Worm (Caenorhabditis elegans) whole organism, early embryonic: Measurements from ENCODE around the gene lin-52.

ENCODE experiments used
- B0310.2 ChIP-seq: sonication (generic microtip); optimal IDR thresholded peaks from 2 replicates; lab custom pipeline; 2016; ENCODE audit warnings: mild to moderate bottlenecking, missing genetic modification characterization, missing compliant biosample characterization
- F13C5.2 ChIP-seq: sonication (generic microtip); optimal IDR thresholded peaks from 2 replicates; lab custom pipeline; 2017; ENCODE audit warnings: mild to moderate bottlenecking, missing genetic modification characterization, inconsistent platforms, missing compliant biosample characterization
- aly-1 ChIP-seq: sonication (generic microtip); optimal IDR thresholded peaks from 2 replicates; lab custom pipeline; 2016; ENCODE audit warnings: missing genetic modification characterization, missing compliant biosample characterization
- ama-1 ChIP-seq: fragments of 150-350 bp; optimal IDR thresholded peaks from 2 replicates; lab custom pipeline; 2014
- ceh-13 ChIP-seq: fragments of 200-800 bp; sonication (Bioruptor generic); optimal IDR thresholded peaks from 2 replicates; lab custom pipeline; 2018; ENCODE audit warnings: mild to moderate bottlenecking, missing genetic modification characterization, missing compliant biosample characterization
- ceh-36 ChIP-seq: sonication (generic microtip); optimal IDR thresholded peaks from 2 replicates; lab custom pipeline; 2016; ENCODE audit warnings: missing genetic modification characterization, inconsistent platforms, missing compliant biosample characterization
- ets-7 ChIP-seq: sonication (generic microtip); optimal IDR thresholded peaks from 2 replicates; lab custom pipeline; 2016; ENCODE audit warnings: missing genotype, missing genetic modification characterization, missing compliant biosample characterization
- flt-1 ChIP-seq: fragments of 200-800 bp; sonication (Bioruptor generic); IDR thresholded peaks from 2 replicates; pipeline ENCODE4 v1.3.6; 2022; ENCODE audit warnings: missing genetic modification characterization, missing compliant biosample characterization
- hmbx-1 ChIP-seq: sonication (generic microtip); optimal IDR thresholded peaks from 2 replicates; lab custom pipeline; 2016; ENCODE audit warnings: mild to moderate bottlenecking, missing genetic modification characterization, missing compliant biosample characterization
- hmg-4 ChIP-seq: fragments of 200-800 bp; sonication (Bioruptor generic); optimal IDR thresholded peaks from 2 replicates; lab custom pipeline; 2018; ENCODE audit warnings: mild to moderate bottlenecking, missing genetic modification characterization, missing compliant biosample characterization
- hnd-1 ChIP-seq: sonication (generic microtip); optimal IDR thresholded peaks from 2 replicates; lab custom pipeline; 2016; ENCODE audit warnings: missing genetic modification characterization, missing compliant biosample characterization
- pes-1 ChIP-seq: fragments of 200-800 bp; sonication (Bioruptor generic); IDR thresholded peaks from 2 replicates; pipeline ENCODE4 v1.3.6; 2022; ENCODE audit warnings: missing genetic modification reagents, missing genetic modification characterization, missing compliant biosample characterization
- scrt-1 ChIP-seq: fragments of 200-800 bp; sonication (Bioruptor generic); IDR thresholded peaks from 2 replicates; pipeline ENCODE4 v1.3.6; 2022; ENCODE audit warnings: missing genetic modification characterization, missing compliant biosample characterization
- sea-1 ChIP-seq: fragments of 200-800 bp; sonication (Bioruptor generic); conservative IDR thresholded peaks from 2 replicates; pipeline ENCODE4 v1.3.6; 2022; ENCODE audit warnings: missing genetic modification characterization, missing compliant biosample characterization
- tbx-11 ChIP-seq: fragments of 200-800 bp; sonication (Bioruptor generic); IDR thresholded peaks from 2 replicates; pipeline ENCODE4 v1.3.6; 2022; ENCODE audit warnings: missing genetic modification characterization, missing compliant biosample characterization
- tbx-37 ChIP-seq: fragments of 200-800 bp; sonication (Bioruptor generic); conservative IDR thresholded peaks from 2 replicates; pipeline ENCODE4 v1.3.6; 2022; ENCODE audit warnings: missing genetic modification reagents, missing genetic modification characterization, missing compliant biosample characterization
- tra-4 ChIP-seq: sonication (generic microtip); optimal IDR thresholded peaks from 2 replicates; lab custom pipeline; 2017; ENCODE audit warnings: missing genetic modification characterization, missing compliant biosample characterization

The lin-52 gene

ce11 chrIII:9802045-9802444 lies 22.5 kb downstream of the lin-52 start:
- no peak for TF ChIP-seq aly-1
- no peak for TF ChIP-seq F13C5.2 (tag; lab: Kevin White, UChicago)
- no peak for TF ChIP-seq tbx-37 (GFP tag; lab: Robert Waterston, UW)
- TF ChIP-seq ama-1 (lab: Kevin White, UChicago) = no peak
- no peak for TF ChIP-seq hnd-1 (tag; lab: Kevin White, UChicago)
- no peak for TF ChIP-seq sea-1
- TF ChIP-seq pes-1 (GFP tag; lab: Robert Waterston, UW) = no peak
- TF ChIP-seq ets-7 (tag; lab: Kevin White, UChicago) = no peak
- TF ChIP-seq ceh-13 (GFP tag; lab: Kevin White, UChicago) = no peak
- TF ChIP-seq scrt-1 (GFP tag; lab: Robert Waterston, UW) = no peak
- TF ChIP-seq tbx-11 (GFP tag; lab: Robert Waterston, UW) = no peak
- TF ChIP-seq ceh-36 (tag; lab: Kevin White, UChicago) = no peak
- no peak for TF ChIP-seq B0310.2
- TF ChIP-seq flt-1 (GFP tag; lab: Robert Waterston, UW) = no peak
- TF ChIP-seq hmg-4 (GFP tag; lab: Kevin White, UChicago) = no peak
- TF ChIP-seq tra-4 (tag; lab: Kevin White, UChicago) = no peak
- TF ChIP-seq hmbx-1 (tag; lab: Kevin White, UChicago) = no peak

ce11 chrIII:9798478-9799157 lies 25.9 kb downstream of the lin-52 start, which contains the start of gene ZK632.2:
Gene ZK632.2 (plus strand): TSS chrIII:9799107.
- TF ChIP-seq flt-1 (GFP tag; lab: Robert Waterston, UW) = no peak
- TF ChIP-seq tbx-11 (GFP tag; lab: Robert Waterston, UW) = no peak

ce11 chrIII:9796448-9796847 lies 28.1 kb downstream of the lin-52 start, which contains the start of gene srxa-10:
Gene srxa-10 (minus strand): TSS chrIII:9796548.
- TF ChIP-seq aly-1 (no peak), B0310.2 (no peak), F13C5.2 (tag; lab: Kevin White, UChicago) (no peak), ama-1 (lab: Kevin White, UChicago) (no peak), ceh-36 (tag; lab: Kevin White, UChicago) (no peak), sea-1 (no peak), tbx-37 (GFP tag; lab: Robert Waterston, UW) (no peak), tra-4 (tag; lab: Kevin White, UChicago) (no peak), hmbx-1 (tag; lab: Kevin White, UChicago) (no peak), tbx-11 (GFP tag; lab: Robert Waterston, UW) (no peak), ceh-13 (GFP tag; lab: Kevin White, UChicago) (no peak), scrt-1 (GFP tag; lab: Robert Waterston, UW) (no peak), ets-7 (tag; lab: Kevin White, UChicago) (no peak), hmg-4 (GFP tag; lab: Kevin White, UChicago) (no peak), flt-1 (GFP tag; lab: Robert Waterston, UW) (no peak), pes-1 (GFP tag; lab: Robert Waterston, UW) (no peak), hnd-1 (tag; lab: Kevin White, UChicago) (no peak)

- TF ChIP-seq F13C5.2 (tag; lab: Kevin White, UChicago) (no peak), ama-1 (lab: Kevin White, UChicago) (no peak), flt-1 (GFP tag; lab: Robert Waterston, UW) (no peak), B0310.2 (no peak), ets-7 (tag; lab: Kevin White, UChicago) (no peak), tbx-37 (GFP tag; lab: Robert Waterston, UW) (no peak), tra-4 (tag; lab: Kevin White, UChicago) (no peak), aly-1 (no peak), hmg-4 (GFP tag; lab: Kevin White, UChicago) (no peak), tbx-11 (GFP tag; lab: Robert Waterston, UW) (no peak), scrt-1 (GFP tag; lab: Robert Waterston, UW) (no peak), sea-1 (no peak), pes-1 (GFP tag; lab: Robert Waterston, UW) (no peak), hmbx-1 (tag; lab: Kevin White, UChicago) (no peak), ceh-13 (GFP tag; lab: Kevin White, UChicago) (no peak), hnd-1 (tag; lab: Kevin White, UChicago) (no peak), ceh-36 (tag; lab: Kevin White, UChicago) (no peak)
Measured at ce11 chrIII:9793592-9794417, 30.7 kb downstream of the lin-52 start, which contains the start of the genes R10E11.9 and mcm-6. Gene R10E11.9 (minus strand): TSS chrIII:9793642. Gene mcm-6 (plus strand): TSS chrIII:9794367.

ce11 chrIII:9789607-9790073 lies 34.9 kb downstream of the lin-52 start, which contains the start of gene R10E11.5:
Gene R10E11.5 (minus strand): TSS chrIII:9789657.
- TF ChIP-seq pes-1 (GFP tag; lab: Robert Waterston, UW) = no peak

ce11 chrIII:9789083-9789482 lies 35.5 kb downstream of the lin-52 start:
- no peak for TF ChIP-seq B0310.2
- no peak for TF ChIP-seq hmg-4 (GFP tag; lab: Kevin White, UChicago)
- TF ChIP-seq pes-1 (GFP tag; lab: Robert Waterston, UW) = no peak
- no peak for TF ChIP-seq hnd-1 (tag; lab: Kevin White, UChicago)
- no peak for TF ChIP-seq aly-1
- no peak for TF ChIP-seq flt-1 (GFP tag; lab: Robert Waterston, UW)
- no peak for TF ChIP-seq ets-7 (tag; lab: Kevin White, UChicago)
- no peak for TF ChIP-seq tbx-11 (GFP tag; lab: Robert Waterston, UW)
- no peak for TF ChIP-seq tbx-37 (GFP tag; lab: Robert Waterston, UW)
- no peak for TF ChIP-seq ama-1 (lab: Kevin White, UChicago)
- TF ChIP-seq ceh-36 (tag; lab: Kevin White, UChicago) = no peak
- no peak for TF ChIP-seq sea-1
- TF ChIP-seq scrt-1 (GFP tag; lab: Robert Waterston, UW) = no peak
- no peak for TF ChIP-seq ceh-13 (GFP tag; lab: Kevin White, UChicago)
- no peak for TF ChIP-seq F13C5.2 (tag; lab: Kevin White, UChicago)
- TF ChIP-seq tra-4 (tag; lab: Kevin White, UChicago) = no peak
- no peak for TF ChIP-seq hmbx-1 (tag; lab: Kevin White, UChicago)
